Fruit fly (Drosophila melanogaster) whole organism, embryonic: Measurements from ENCODE around the gene CG31922.

Experiments used
- Adf1 ChIP-seq: fragments of 200-800 bp; sonication (Bioruptor generic); IDR thresholded peaks from 2 replicates; pipeline ENCODE4 v1.3.6; 2022; ENCODE audit warnings: missing biosample characterization, missing genetic modification characterization
- Antp ChIP-seq: fragments of 200-800 bp; sonication (Bioruptor generic); optimal IDR thresholded peaks from 3 replicates; lab custom pipeline; 2016; ENCODE audit warnings: missing biosample characterization, missing genetic modification characterization
- CG10267 ChIP-seq: fragments of 200-800 bp; sonication (Bioruptor generic); optimal IDR thresholded peaks from 2 replicates; lab custom pipeline; 2018; ENCODE audit warnings: missing biosample characterization, mild to moderate bottlenecking, missing genetic modification characterization, moderate library complexity
- CG10654 ChIP-seq: fragments of 200-800 bp; sonication (Bioruptor generic); optimal IDR thresholded peaks from 2 replicates; lab custom pipeline; 2016; ENCODE audit warnings: missing biosample characterization, missing genetic modification characterization
- CG12104 ChIP-seq: fragments of 200-800 bp; sonication (Bioruptor generic); optimal IDR thresholded peaks from 3 replicates; lab custom pipeline; 2016; ENCODE audit warnings: missing biosample characterization, missing genetic modification characterization
- CG1233 ChIP-seq: fragments of 200-800 bp; sonication (Bioruptor generic); optimal IDR thresholded peaks from 4 replicates; lab custom pipeline; 2018; ENCODE audit warnings: missing biosample characterization, mild to moderate bottlenecking, missing genetic modification characterization
- CG15601 ChIP-seq: fragments of 200-800 bp; sonication (Bioruptor generic); optimal IDR thresholded peaks from 3 replicates; lab custom pipeline; 2019; ENCODE audit warnings: missing biosample characterization, mild to moderate bottlenecking, missing genetic modification characterization, moderate library complexity
- CG17361 ChIP-seq: fragments of 200-800 bp; sonication (Bioruptor generic); IDR thresholded peaks from 3 replicates; pipeline ENCODE4 v1.3.6; 2022; ENCODE audit warnings: missing biosample characterization, missing genetic modification characterization
- CG2199 ChIP-seq: fragments of 200-800 bp; sonication (Bioruptor generic); IDR thresholded peaks from 3 replicates; pipeline ENCODE4 v1.3.6; 2022; ENCODE audit warnings: missing biosample characterization, missing genetic modification characterization
- CG2202 ChIP-seq: fragments of 200-800 bp; sonication (Bioruptor generic); optimal IDR thresholded peaks from 2 replicates; lab custom pipeline; 2018; ENCODE audit warnings: missing biosample characterization, mild to moderate bottlenecking, missing genetic modification characterization
- CG2712 ChIP-seq: fragments of 200-800 bp; optimal IDR thresholded peaks from 3 replicates; lab custom pipeline; 2019; ENCODE audit warnings: missing biosample characterization, mild to moderate bottlenecking, missing genetic modification characterization, moderate library complexity
- CG30431 ChIP-seq: fragments of 200-800 bp; sonication (Bioruptor generic); optimal IDR thresholded peaks from 2 replicates; lab custom pipeline; 2017; ENCODE audit warnings: missing biosample characterization, missing genetic modification characterization
- CG31224 ChIP-seq: fragments of 200-800 bp; sonication (Bioruptor generic); IDR thresholded peaks from 2 replicates; pipeline ENCODE4 v1.3.6; 2022; ENCODE audit warnings: missing biosample characterization, missing genetic modification characterization
- CG31441 ChIP-seq: fragments of 200-800 bp; sonication (Bioruptor generic); IDR thresholded peaks from 2 replicates; pipeline ENCODE4 v1.3.6; 2022; ENCODE audit warnings: missing biosample characterization, missing genetic modification characterization
- CG4424 ChIP-seq: fragments of 200-800 bp; sonication (Bioruptor generic); optimal IDR thresholded peaks from 3 replicates; lab custom pipeline; 2016; ENCODE audit warnings: missing biosample characterization, missing genetic modification characterization
- CG4707 ChIP-seq: fragments of 200-800 bp; sonication (Bioruptor generic); optimal IDR thresholded peaks from 2 replicates; lab custom pipeline; 2018; ENCODE audit warnings: missing biosample characterization, mild to moderate bottlenecking, missing genetic modification characterization, moderate library complexity
- CG4730 ChIP-seq: fragments of 200-800 bp; sonication (Bioruptor generic); IDR thresholded peaks from 2 replicates; pipeline ENCODE4 v1.3.6; 2022; ENCODE audit warnings: missing biosample characterization, missing genetic modification characterization
- CG5953 ChIP-seq: fragments of 200-800 bp; sonication (Bioruptor generic); IDR thresholded peaks from 2 replicates; pipeline ENCODE4 v1.3.6; 2022; ENCODE audit warnings: missing biosample characterization, missing genetic modification characterization
- CG7271 ChIP-seq: fragments of 200-800 bp; sonication (Bioruptor generic); optimal IDR thresholded peaks from 2 replicates; lab custom pipeline; 2018; ENCODE audit warnings: missing biosample characterization, mild to moderate bottlenecking, missing genetic modification characterization, moderate library complexity
- Camta ChIP-seq: fragments of 200-800 bp; sonication (Bioruptor generic); optimal IDR thresholded peaks from 2 replicates; lab custom pipeline; 2016; ENCODE audit warnings: missing biosample characterization, missing genetic modification characterization
- CrebB ChIP-seq: fragments of 200-800 bp; sonication (Bioruptor generic); optimal IDR thresholded peaks from 3 replicates; lab custom pipeline; 2018; ENCODE audit warnings: missing biosample characterization, mild to moderate bottlenecking, missing genetic modification characterization
- Dek ChIP-seq: fragments of 200-800 bp; sonication (Bioruptor generic); optimal IDR thresholded peaks from 3 replicates; lab custom pipeline; 2019; ENCODE audit warnings: missing biosample characterization, mild to moderate bottlenecking, missing genetic modification characterization, moderate library complexity
- GATAe ChIP-seq: fragments of 200-800 bp; sonication (Bioruptor generic); conservative IDR thresholded peaks from 2 replicates; pipeline ENCODE4 v1.3.6; 2022; ENCODE audit warnings: missing biosample characterization, missing genetic modification characterization
- Lim3 ChIP-seq: fragments of 200-800 bp; sonication (Bioruptor generic); IDR thresholded peaks from 2 replicates; pipeline ENCODE4 v1.3.6; 2022; ENCODE audit warnings: missing biosample characterization, missing genetic modification characterization
- Med ChIP-seq: fragments of 200-800 bp; sonication (Bioruptor generic); peaks from one replicate; lab custom pipeline; 2016; ENCODE audit warnings: missing biosample characterization, missing genetic modification characterization, mild to moderate bottlenecking, inconsistent platforms, moderate library complexity
- Nf-YB ChIP-seq: fragments of 200-800 bp; sonication (Bioruptor generic); optimal IDR thresholded peaks from 3 replicates; lab custom pipeline; 2019; ENCODE audit warnings: missing biosample characterization, mild to moderate bottlenecking, missing genetic modification characterization, moderate library complexity
- NfI ChIP-seq: fragments of 200-800 bp; sonication (Bioruptor generic); optimal IDR thresholded peaks from 3 replicates; lab custom pipeline; 2018; ENCODE audit warnings: missing biosample characterization, mild to moderate bottlenecking, missing genetic modification characterization, moderate library complexity
- Oli ChIP-seq: fragments of 200-800 bp; sonication (Bioruptor generic); optimal IDR thresholded peaks from 2 replicates; lab custom pipeline; 2018; ENCODE audit warnings: missing biosample characterization, mild to moderate bottlenecking, missing genetic modification characterization, moderate library complexity
- abd-A ChIP-seq: fragments of 200-800 bp; sonication (Bioruptor generic); optimal IDR thresholded peaks from 3 replicates; lab custom pipeline; 2019; ENCODE audit warnings: missing biosample characterization, mild to moderate bottlenecking, missing genetic modification characterization, moderate library complexity
- al ChIP-seq: fragments of 200-800 bp; sonication (Bioruptor generic); IDR thresholded peaks from 2 replicates; pipeline ENCODE4 v1.3.6; 2022; ENCODE audit warnings: missing biosample characterization, missing genetic modification characterization
- ap ChIP-seq: fragments of 200-800 bp; sonication (Bioruptor generic); IDR thresholded peaks from 2 replicates; pipeline ENCODE4 v1.3.6; 2022; ENCODE audit warnings: missing biosample characterization, missing genetic modification characterization
- bowl ChIP-seq: fragments of 200-800 bp; sonication (Bioruptor generic); IDR thresholded peaks from 2 replicates; pipeline ENCODE4 v1.3.6; 2022; ENCODE audit warnings: missing biosample characterization, missing genetic modification characterization
- cas ChIP-seq: fragments of 200-800 bp; sonication (Bioruptor generic); IDR thresholded peaks from 2 replicates; pipeline ENCODE4 v1.3.6; 2022; ENCODE audit warnings: missing biosample characterization, missing genetic modification characterization
- caup ChIP-seq: fragments of 200-800 bp; sonication (Bioruptor generic); optimal IDR thresholded peaks from 3 replicates; lab custom pipeline; 2017; ENCODE audit warnings: missing biosample characterization, mild to moderate bottlenecking, missing genetic modification characterization, moderate library complexity; ENCODE audit not compliant: severe bottlenecking
- crol ChIP-seq: fragments of 200-800 bp; sonication (Bioruptor generic); IDR thresholded peaks from 2 replicates; pipeline ENCODE4 v1.3.6; 2022; ENCODE audit warnings: missing biosample characterization, missing genetic modification characterization
- dmrt11E ChIP-seq: fragments of 200-800 bp; sonication (Bioruptor generic); optimal IDR thresholded peaks from 3 replicates; lab custom pipeline; 2018; ENCODE audit warnings: missing biosample characterization, mild to moderate bottlenecking, missing genetic modification characterization, moderate library complexity
- ems ChIP-seq: fragments of 200-800 bp; sonication (Bioruptor generic); optimal IDR thresholded peaks from 3 replicates; lab custom pipeline; 2016; ENCODE audit warnings: missing biosample characterization, missing genetic modification characterization
- esg ChIP-seq: fragments of 200-800 bp; sonication (Bioruptor generic); conservative IDR thresholded peaks from 2 replicates; pipeline ENCODE4 v1.3.6; 2022; ENCODE audit warnings: missing biosample characterization, missing genetic modification characterization
- eyg ChIP-seq: fragments of 200-800 bp; sonication (Bioruptor generic); optimal IDR thresholded peaks from 3 replicates; lab custom pipeline; 2016; ENCODE audit warnings: missing biosample characterization, missing genetic modification characterization
- gcm ChIP-seq: fragments of 200-800 bp; sonication (Bioruptor generic); optimal IDR thresholded peaks from 2 replicates; lab custom pipeline; 2019; ENCODE audit warnings: missing biosample characterization, mild to moderate bottlenecking, missing genetic modification characterization, moderate library complexity
- gro ChIP-seq: fragments of 200-800 bp; sonication (Bioruptor generic); optimal IDR thresholded peaks from 2 replicates; lab custom pipeline; 2016; ENCODE audit warnings: missing biosample characterization, missing genetic modification characterization
- hth ChIP-seq: fragments of >200 bp; optimal IDR thresholded peaks from 2 replicates; lab custom pipeline; 2017; ENCODE audit warnings: inconsistent platforms
- jing ChIP-seq: fragments of 200-800 bp; sonication (Bioruptor generic); optimal IDR thresholded peaks from 2 replicates; lab custom pipeline; 2018; ENCODE audit warnings: missing biosample characterization, mild to moderate bottlenecking, missing genetic modification characterization
- mam ChIP-seq: fragments of 200-800 bp; sonication (Bioruptor generic); optimal IDR thresholded peaks from 3 replicates; lab custom pipeline; 2016; ENCODE audit warnings: missing biosample characterization, missing genetic modification characterization
- nerfin-2 ChIP-seq: fragments of 200-800 bp; sonication (Bioruptor generic); IDR thresholded peaks from 2 replicates; pipeline ENCODE4 v1.3.6; 2022; ENCODE audit warnings: missing biosample characterization, missing genetic modification characterization; ENCODE audit not compliant: partially characterized antibody
- org-1 ChIP-seq: fragments of 200-800 bp; sonication (Bioruptor generic); optimal IDR thresholded peaks from 2 replicates; lab custom pipeline; 2017; ENCODE audit warnings: missing biosample characterization, missing genetic modification characterization
- pan ChIP-seq, 4 experiments: fragments of >200 bp in 3 of 4; fragments of 200-800 bp in 1 of 4; sonication (Bioruptor generic) in 1 of 4; optimal IDR thresholded peaks in 3 of 4; IDR thresholded peaks in 1 of 4; 2 replicates each; pipeline versions ENCODE4 v1.3.6 to Lab custom; 2017 to 2022; ENCODE audit warnings: missing biosample characterization in 2 of 4, missing genetic modification characterization in 2 of 4, mixed read lengths in 1 of 4
- slou ChIP-seq: fragments of 200-800 bp; sonication (Bioruptor generic); optimal IDR thresholded peaks from 3 replicates; lab custom pipeline; 2016; ENCODE audit warnings: missing biosample characterization, missing genetic modification characterization
- tio ChIP-seq: fragments of 200-800 bp; sonication (Bioruptor generic); optimal IDR thresholded peaks from 2 replicates; lab custom pipeline; 2017; ENCODE audit warnings: missing biosample characterization, missing genetic modification characterization, inconsistent platforms
- trem ChIP-seq: fragments of 200-800 bp; optimal IDR thresholded peaks from 3 replicates; lab custom pipeline; 2019; ENCODE audit warnings: missing biosample characterization, mild to moderate bottlenecking, missing genetic modification characterization, moderate library complexity
- vvl ChIP-seq: fragments of 200-800 bp; sonication (Bioruptor generic); IDR thresholded peaks from 2 replicates; pipeline ENCODE4 v1.3.6; 2022; ENCODE audit warnings: missing biosample characterization, missing genetic modification characterization

The CG31922 gene

dm6 chr2L:1177522-1177921 lies 7.5 kb downstream of the CG31922 start, which contains the start of gene CG4896 (continued):
- TF ChIP-seq Nf-YB (GFP tag; lab: Kevin White, UChicago) (no peak), CG17361 (no peak), dmrt11E (tag; lab: Kevin White, UChicago) (no peak), crol (no peak), mam (GFP tag; lab: Kevin White, UChicago) (no peak), ems (peak; percentile 28), Lim3 (GFP tag; lab: Robert Waterston, UW) (no peak), al (GFP tag; lab: Robert Waterston, UW) (no peak)

DNA sequence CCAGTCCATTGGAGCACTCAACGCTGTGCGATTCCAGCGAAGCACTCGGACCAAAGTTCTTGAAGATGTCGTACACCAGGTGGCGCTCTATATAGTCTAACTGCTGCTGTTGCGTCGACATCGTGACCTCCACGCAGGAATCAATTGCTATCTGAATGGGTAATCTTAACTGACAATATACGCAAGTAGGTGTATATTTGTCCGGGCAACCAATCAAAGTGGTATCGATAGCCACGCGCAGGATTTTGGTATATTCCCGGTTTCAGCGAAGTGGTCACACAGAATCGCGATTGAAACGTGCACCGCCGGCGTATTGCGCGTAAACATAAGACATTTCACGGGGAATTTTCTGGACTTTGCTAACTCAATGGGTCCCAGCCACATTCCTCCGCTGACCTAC lies 13.8 kb downstream of the CG31922 start, which contains the start of the genes CG5126 and Tgt:
Gene CG5126 (minus strand): TSS at position 222 of the 400 bp plus-strand sequence.
Gene Tgt (plus strand): TSS at position 267 of the 400 bp plus-strand sequence.
- TF ChIP-seq nerfin-2 (GFP tag; lab: Robert Waterston, UW) (peak; percentile 25; the same call in 1 of the 2 replicates), eyg (no peak), Adf1 (GFP tag; lab: Robert Waterston, UW) (no peak), jing (no peak), cas (GFP tag; lab: Robert Waterston, UW) (no peak), bowl (GFP tag; lab: Robert Waterston, UW) (no peak), CG12104 (GFP tag; lab: Kevin White, UChicago) (no peak), CG31224 (GFP tag; lab: Robert Waterston, UW) (no peak), CG10654 (GFP tag; lab: Kevin White, UChicago) (no peak), vvl (no peak), CG1233 (no peak), NfI (GFP tag; lab: Kevin White, UChicago) (no peak), Dek (tag; lab: Kevin White, UChicago) (no peak), gro (GFP tag; lab: Kevin White, UChicago) (no peak), CG10267 (tag; lab: Kevin White, UChicago) (no peak), CG30431 (GFP tag; lab: Kevin White, UChicago) (no peak), Camta (GFP tag; lab: Kevin White, UChicago) (no peak), CG4424 (GFP tag; lab: Kevin White, UChicago) (no peak), tio (GFP tag; lab: Kevin White, UChicago) (no peak), CG15601 (no peak), CG7271 (tag; lab: Kevin White, UChicago) (no peak), slou (GFP tag; lab: Kevin White, UChicago) (no peak), GATAe (no peak), pan (optimal IDR thresholded peaks at IDR 0.05; lab: Kevin White, UChicago) (no peak), pan (GFP tag; optimal IDR thresholded peaks at IDR 0.05 in 1 of 2, IDR thresholded peaks at IDR 0.05 in 1 of 2) (no peak), CrebB (tag; lab: Kevin White, UChicago) (no peak), caup (GFP tag; lab: Kevin White, UChicago) (no peak), Antp (GFP tag; lab: Kevin White, UChicago) (no peak), CG5953 (GFP tag; lab: Robert Waterston, UW) (no peak), abd-A (tag; lab: Kevin White, UChicago) (no peak), CG4707 (GFP tag; lab: Kevin White, UChicago) (no peak), Oli (tag; lab: Kevin White, UChicago) (no peak), org-1 (no peak), esg (no peak), CG2712 (tag; lab: Kevin White, UChicago) (no peak), CG31441 (GFP tag; lab: Robert Waterston, UW) (no peak), hth (lab: Kevin White, UChicago) (no peak), gcm (no peak), trem (no peak), CG4730 (GFP tag; lab: Robert Waterston, UW) (no peak), CG2199 (GFP tag; lab: Robert Waterston, UW) (no peak), CG2202 (no peak), ap (GFP tag; lab: Robert Waterston, UW) (no peak), Med (GFP tag; lab: Kevin White, UChicago) (peak; percentile 60)
